Fruit fly (Drosophila melanogaster) whole organism, adult: ENCODE results near the gene CG42820.

Source experiments
- CG11617 ChIP-seq: fragments of 200-800 bp; sonication (Bioruptor generic); optimal IDR thresholded peaks from 2 replicates; lab custom pipeline; 2017; ENCODE audit warnings: mild to moderate bottlenecking, missing biosample characterization, missing genetic modification reagents, missing genetic modification characterization
- CG12768 ChIP-seq: fragments of 200-800 bp; sonication (Bioruptor generic); optimal IDR thresholded peaks from 2 replicates; lab custom pipeline; 2017; ENCODE audit warnings: missing biosample characterization, missing genetic modification characterization, mild to moderate bottlenecking, moderate library complexity, missing genetic modification reagents
- CG14711 ChIP-seq: fragments of 200-800 bp; sonication (Bioruptor generic); optimal IDR thresholded peaks from 2 replicates; lab custom pipeline; 2018; ENCODE audit warnings: missing biosample characterization, mild to moderate bottlenecking, missing genetic modification characterization, moderate library complexity
- CG1620 ChIP-seq: fragments of 200-800 bp; sonication (Bioruptor generic); optimal IDR thresholded peaks from 2 replicates; lab custom pipeline; 2016; ENCODE audit warnings: missing biosample characterization, missing genetic modification characterization
- CG33017 ChIP-seq: fragments of 200-800 bp; sonication (Bioruptor generic); optimal IDR thresholded peaks from 2 replicates; lab custom pipeline; 2018; ENCODE audit warnings: missing biosample characterization, mild to moderate bottlenecking, missing genetic modification characterization, moderate library complexity
- CG5204 ChIP-seq: fragments of 200-800 bp; sonication (Bioruptor generic); optimal IDR thresholded peaks from 2 replicates; lab custom pipeline; 2016; ENCODE audit warnings: missing biosample characterization, missing genetic modification characterization
- CG7045 ChIP-seq: fragments of 200-800 bp; sonication (Bioruptor generic); optimal IDR thresholded peaks from 2 replicates; lab custom pipeline; 2017; ENCODE audit warnings: missing biosample characterization, mild to moderate bottlenecking, missing genetic modification characterization
- CG7101 ChIP-seq: fragments of 200-800 bp; sonication (Bioruptor generic); optimal IDR thresholded peaks from 2 replicates; lab custom pipeline; 2018; ENCODE audit warnings: missing biosample characterization, mild to moderate bottlenecking, missing genetic modification characterization, moderate library complexity
- Clk ChIP-seq: fragments of 200-800 bp; sonication (Bioruptor generic); optimal IDR thresholded peaks from 2 replicates; lab custom pipeline; 2017; ENCODE audit warnings: missing biosample characterization, missing genetic modification characterization
- Crg-1 ChIP-seq: fragments of 200-800 bp; sonication (Bioruptor generic); optimal IDR thresholded peaks from 2 replicates; lab custom pipeline; 2016; ENCODE audit warnings: missing biosample characterization, missing genetic modification characterization
- Mnt ChIP-seq: fragments of 200-800 bp; sonication (Bioruptor generic); optimal IDR thresholded peaks from 2 replicates; lab custom pipeline; 2016; ENCODE audit warnings: missing biosample characterization, mild to moderate bottlenecking, missing genetic modification characterization
- bab1 ChIP-seq: fragments of 200-800 bp; sonication (Bioruptor generic); optimal IDR thresholded peaks from 3 replicates; lab custom pipeline; 2019; ENCODE audit warnings: missing biosample characterization, mild to moderate bottlenecking, missing genetic modification characterization, moderate library complexity
- cic ChIP-seq: fragments of 200-800 bp; sonication (Bioruptor generic); optimal IDR thresholded peaks from 2 replicates; lab custom pipeline; 2017; ENCODE audit warnings: missing biosample characterization, mild to moderate bottlenecking, missing genetic modification characterization, moderate library complexity
- cnc ChIP-seq, 2 experiments: fragments of >200 bp; optimal IDR thresholded peaks; 2 replicates each; lab custom pipeline; 2017
- kay ChIP-seq: fragments of 200-800 bp; sonication (Bioruptor generic); peaks from one replicate; lab custom pipeline; 2016; ENCODE audit warnings: missing biosample characterization, missing genetic modification characterization, borderline replicate concordance
- ovo ChIP-seq: fragments of 200-800 bp; sonication (Bioruptor generic); optimal IDR thresholded peaks from 2 replicates; lab custom pipeline; 2016; ENCODE audit warnings: missing biosample characterization, missing genetic modification characterization
- pad ChIP-seq: fragments of 200-800 bp; sonication (Bioruptor generic); optimal IDR thresholded peaks from 3 replicates; lab custom pipeline; 2017; ENCODE audit warnings: missing biosample characterization, missing genetic modification characterization, mild to moderate bottlenecking, moderate library complexity, missing genetic modification reagents
- tj ChIP-seq: fragments of 200-800 bp; sonication (Bioruptor generic); optimal IDR thresholded peaks from 3 replicates; lab custom pipeline; 2017; ENCODE audit warnings: missing biosample characterization, mild to moderate bottlenecking, missing genetic modification characterization, moderate library complexity
- toe ChIP-seq: fragments of 200-800 bp; sonication (Bioruptor generic); optimal IDR thresholded peaks from 2 replicates; lab custom pipeline; 2016; ENCODE audit warnings: missing biosample characterization, missing genetic modification characterization

CG42820 gene

dm6 chr2L:8425962-8426759 is 34.0 kb upstream of the CG42820 start:
- peak; percentile 67 for TF ChIP-seq tj (GFP tag; lab: Kevin White, UChicago)
- no peak for TF ChIP-seq Clk (GFP tag; lab: Kevin White, UChicago)
- TF ChIP-seq bab1: peak; percentile 30
- TF ChIP-seq CG33017 (tag; lab: Kevin White, UChicago): peak; percentile 42
- peak; percentile 92 for TF ChIP-seq kay (GFP tag; lab: Kevin White, UChicago)
- peak; percentile 5 for TF ChIP-seq CG14711 (tag; lab: Kevin White, UChicago)

DNA sequence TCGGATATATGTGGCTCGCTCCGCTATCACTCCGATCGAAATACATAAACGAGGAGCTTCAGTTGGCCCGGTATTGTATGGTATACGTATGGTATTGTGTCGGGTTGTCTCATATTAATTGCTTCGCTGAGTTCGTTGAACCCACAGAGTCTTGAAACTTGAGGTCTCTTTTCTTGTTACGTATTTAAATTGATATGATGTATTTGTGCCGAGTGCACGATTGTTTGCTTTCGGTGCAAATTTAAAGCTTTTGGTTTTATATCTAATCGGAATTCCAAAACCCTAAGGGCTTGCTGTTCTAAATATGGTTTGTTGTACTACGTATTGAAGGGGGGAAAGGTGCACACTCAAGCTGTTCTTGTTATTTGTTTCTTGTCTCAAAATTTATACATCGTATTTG is 33.0 kb upstream of the CG42820 start:
- TF ChIP-seq CG1620 (GFP tag; lab: Kevin White, UChicago) (no peak), CG5204 (no peak), cnc (optimal IDR thresholded peaks at IDR 0.05; lab: Kevin White, UChicago) (no peak), bab1 (no peak), CG7101 (no peak), Crg-1 (GFP tag; lab: Kevin White, UChicago) (no peak), kay (GFP tag; lab: Kevin White, UChicago) (peak; percentile 36), CG12768 (no peak), CG7045 (GFP tag; lab: Kevin White, UChicago) (no peak), tj (GFP tag; lab: Kevin White, UChicago) (peak; percentile 77), cic (no peak), CG33017 (tag; lab: Kevin White, UChicago) (no peak), toe (GFP tag; lab: Kevin White, UChicago) (no peak), CG14711 (tag; lab: Kevin White, UChicago) (no peak), ovo (GFP tag; lab: Kevin White, UChicago) (no peak)

dm6 chr2L:8424662-8425208 is 32.5 kb upstream of the CG42820 start:
- no peak for TF ChIP-seq CG5204
- TF ChIP-seq cic: no peak
- no peak for TF ChIP-seq kay (GFP tag; lab: Kevin White, UChicago)

- TF ChIP-seq Crg-1 (GFP tag; lab: Kevin White, UChicago) (no peak), CG14711 (tag; lab: Kevin White, UChicago) (no peak), pad (GFP tag; lab: Kevin White, UChicago) (no peak)
These were observed 31.9 kb upstream of the CG42820 start for dm6 chr2L:8424090-8424470.

DNA sequence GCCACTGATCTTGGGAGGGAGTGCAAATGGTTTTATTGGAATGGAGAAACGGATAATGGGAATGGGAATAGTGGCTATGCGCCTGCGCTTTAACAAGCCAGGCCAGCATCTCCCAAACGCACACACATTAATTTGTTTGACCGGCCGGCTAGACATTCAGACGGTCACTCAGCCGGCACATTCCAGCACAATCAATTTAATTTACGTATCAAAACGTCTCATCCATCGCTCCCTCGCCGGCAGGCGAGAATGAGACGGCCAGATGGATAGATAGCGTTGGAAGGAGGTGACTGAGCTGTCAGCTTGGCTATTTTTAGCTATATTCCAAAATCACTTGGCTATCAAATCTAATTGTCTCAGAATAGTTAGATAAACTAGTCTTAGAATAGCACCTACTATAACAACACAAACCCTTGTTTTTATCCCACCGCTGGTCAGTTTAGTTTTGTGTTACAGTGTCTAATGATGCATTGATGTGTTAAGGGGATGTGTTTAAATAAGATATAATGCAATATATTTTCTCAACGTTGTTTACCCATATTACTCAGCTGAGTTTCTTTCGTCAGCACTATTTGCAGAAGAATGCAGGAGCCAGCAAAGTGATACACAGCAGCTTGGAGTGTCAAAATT is 31.4 kb upstream of the CG42820 start:
- TF ChIP-seq tj (GFP tag; lab: Kevin White, UChicago): peak; percentile 90
- no peak for TF ChIP-seq CG7045 (GFP tag; lab: Kevin White, UChicago)
- TF ChIP-seq cnc (optimal IDR thresholded peaks at IDR 0.05; lab: Kevin White, UChicago): no peak
- no peak for TF ChIP-seq CG7101

DNA sequence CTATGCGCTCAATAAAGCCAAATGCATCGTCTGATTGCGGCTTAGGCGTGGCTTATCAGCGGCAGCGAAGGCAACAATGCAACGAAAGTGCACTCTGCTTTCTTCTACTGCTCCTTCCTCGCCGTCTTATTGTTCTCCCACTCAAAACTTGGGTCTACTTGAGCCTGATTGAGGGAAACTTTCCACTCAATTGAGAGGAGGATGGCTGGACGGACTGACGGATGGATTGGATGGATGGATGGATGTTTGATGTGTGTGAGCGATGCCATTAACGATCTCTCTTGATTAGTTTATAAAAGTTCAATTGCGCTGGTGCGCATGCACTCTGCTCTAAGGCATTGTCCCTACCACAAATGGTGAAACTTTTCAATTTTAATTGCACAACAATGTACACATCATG is 30.8 kb upstream of the CG42820 start:
- TF ChIP-seq kay (GFP tag; lab: Kevin White, UChicago) (no peak), pad (GFP tag; lab: Kevin White, UChicago) (no peak), Crg-1 (GFP tag; lab: Kevin White, UChicago) (no peak), Mnt (GFP tag; lab: Kevin White, UChicago) (no peak), Clk (GFP tag; lab: Kevin White, UChicago) (no peak), bab1 (no peak), CG11617 (GFP tag; lab: Kevin White, UChicago) (no peak), CG5204 (no peak), cic (no peak), toe (GFP tag; lab: Kevin White, UChicago) (no peak)

- TF ChIP-seq kay (GFP tag; lab: Kevin White, UChicago) (no peak), CG11617 (GFP tag; lab: Kevin White, UChicago) (no peak), Mnt (GFP tag; lab: Kevin White, UChicago) (no peak), CG7101 (no peak), CG1620 (GFP tag; lab: Kevin White, UChicago) (no peak), CG33017 (tag; lab: Kevin White, UChicago) (no peak), cnc (optimal IDR thresholded peaks at IDR 0.05; lab: Kevin White, UChicago) (no peak), CG12768 (no peak), pad (GFP tag; lab: Kevin White, UChicago) (no peak), cic (no peak), ovo (GFP tag; lab: Kevin White, UChicago) (no peak)
These were observed 29.5 kb upstream of the CG42820 start for dm6 chr2L:8421717-8422116.
